Fruit fly (Drosophila melanogaster) whole organism, embryonic: ENCODE measurements around the gene cv-c.

Experiments used
- BEAF-32 ChIP-seq: fragments of 200-800 bp; sonication (Bioruptor generic); optimal IDR thresholded peaks from 3 replicates; lab custom pipeline; 2017; ENCODE audit warnings: missing biosample characterization, missing genetic modification characterization, mild to moderate bottlenecking, moderate library complexity, missing genetic modification reagents
- cg ChIP-seq: fragments of 200-800 bp; sonication (Bioruptor generic); optimal IDR thresholded peaks from 3 replicates; lab custom pipeline; 2019; ENCODE audit warnings: missing biosample characterization, mild to moderate bottlenecking, missing genetic modification characterization, moderate library complexity
- sim ChIP-seq: fragments of 200-800 bp; sonication (Bioruptor generic); IDR thresholded peaks from 2 replicates; pipeline ENCODE4 v1.3.6; 2022; ENCODE audit warnings: missing biosample characterization, missing genetic modification characterization

- TF ChIP-seq BEAF-32 (no peak), cg (GFP tag; lab: Kevin White, UChicago) (no peak), sim (GFP tag; lab: Robert Waterston, UW) (no peak)
Observed at dm6 chr3R:14372815-14373191, 108.7 kb downstream of the cv-c start, which contains the start of gene NK7.1.
